1 fruit fly cellular context compared by ENCODE assay signal in the genomic region with DNA sequence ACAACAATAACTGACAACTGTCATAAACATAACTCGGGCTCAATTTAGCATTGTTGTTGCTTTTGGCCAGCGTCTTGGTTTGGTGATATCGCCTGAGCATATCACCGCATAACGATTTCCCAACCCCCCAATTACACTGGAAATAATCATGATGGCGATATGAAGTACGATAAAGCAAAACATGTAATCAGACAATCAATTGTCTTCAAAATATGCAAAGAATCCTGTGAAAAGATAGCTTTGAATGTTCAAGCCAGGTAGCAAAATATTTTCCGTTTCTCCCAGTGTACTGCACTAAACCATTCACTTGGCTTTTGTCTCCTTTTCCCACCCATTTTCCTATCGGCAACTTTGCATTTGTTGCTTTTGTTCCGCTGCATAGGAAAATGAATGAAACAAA.
A peak's percentile ranks its signal among the peaks of the same experiment; 100 is the strongest.
TF ChIP-seq lines count a peak whose summit lies in the region.

No protein-coding gene starts in this region.

TF ChIP-seq in whole organism, embryonic, 481 proteins besides CTCF, POLR2A, EP300 and RAD21 (continued from another document and continues in another):
- TF ChIP-seq sob (GFP tag; IDR thresholded peaks at IDR 0.05; lab: Robert Waterston, UW) = peak; percentile 67
- TF ChIP-seq CG18764 (GFP tag; optimal IDR thresholded peaks at IDR 0.05; lab: Kevin White, UChicago) = peak; percentile 72
- no peak for TF ChIP-seq Kr (GFP tag; optimal IDR thresholded peaks at IDR 0.05; lab: Kevin White, UChicago)
- TF ChIP-seq knrl (GFP tag; IDR thresholded peaks at IDR 0.05; lab: Robert Waterston, UW; ENCODE audit: partially characterized antibody) = no peak
- TF ChIP-seq CG34422 (GFP tag; IDR thresholded peaks at IDR 0.05; lab: Robert Waterston, UW) = peak; percentile 69; the same call in 2 of the 3 replicates
- TF ChIP-seq CG5245 (GFP tag; optimal IDR thresholded peaks at IDR 0.05; lab: Kevin White, UChicago) = peak; percentile 63
- peak; percentile 34 for TF ChIP-seq TFAM (GFP tag; optimal IDR thresholded peaks at IDR 0.05; lab: Kevin White, UChicago)
- TF ChIP-seq CG1233 (GFP tag; optimal IDR thresholded peaks at IDR 0.05; lab: Kevin White, UChicago) = peak; percentile 36
- TF ChIP-seq CG14667 (GFP tag; IDR thresholded peaks at IDR 0.05; lab: Robert Waterston, UW) = peak; percentile 46; the same call in 1 of the 2 replicates
- TF ChIP-seq CG15696 (tag; optimal IDR thresholded peaks at IDR 0.05; lab: Kevin White, UChicago) = peak; percentile 23
- peak in 1 of 2 experiments; percentile 44 for TF ChIP-seq bsh (GFP tag; optimal IDR thresholded peaks at IDR 0.05; lab: Kevin White, UChicago)
- peak; percentile 75 for TF ChIP-seq CG2678 (tag; optimal IDR thresholded peaks at IDR 0.05; lab: Kevin White, UChicago)
- TF ChIP-seq ase (GFP tag; IDR thresholded peaks at IDR 0.05; lab: Robert Waterston, UW) = 0 out of 3 replicates have a peak, but pooled peaks have one; percentile 36
- no peak for TF ChIP-seq CG11560 (tag; IDR thresholded peaks at IDR 0.05; lab: Robert Waterston, UW)
- peak; percentile 27 for TF ChIP-seq CG7987 (GFP tag; optimal IDR thresholded peaks at IDR 0.05; lab: Kevin White, UChicago)
- TF ChIP-seq chif (GFP tag; optimal IDR thresholded peaks at IDR 0.05; lab: Kevin White, UChicago) = peak; percentile 0 to 82
- no peak for TF ChIP-seq lov (optimal IDR thresholded peaks at IDR 0.05; lab: Kevin White, UChicago)
- peak; percentile 68; the same call in 1 of the 3 replicates for TF ChIP-seq lov (GFP tag; IDR thresholded peaks at IDR 0.05; lab: Robert Waterston, UW)
- peak; percentile 32 for TF ChIP-seq Ssrp (tag; optimal IDR thresholded peaks at IDR 0.05; lab: Kevin White, UChicago)
- no peak for TF ChIP-seq pita (GFP tag; optimal IDR thresholded peaks at IDR 0.05; lab: Kevin White, UChicago)
- peak; percentile 65 for TF ChIP-seq CG17186 (GFP tag; optimal IDR thresholded peaks at IDR 0.05; lab: Kevin White, UChicago)
- TF ChIP-seq Meics (GFP tag; optimal IDR thresholded peaks at IDR 0.05; lab: Kevin White, UChicago) = peak; percentile 29
- TF ChIP-seq CoRest (tag; optimal IDR thresholded peaks at IDR 0.05; lab: Kevin White, UChicago) = no peak
- TF ChIP-seq CG6175 (GFP tag; IDR thresholded peaks at IDR 0.05; lab: Robert Waterston, UW) = no peak
- TF ChIP-seq Dad (GFP tag; optimal IDR thresholded peaks at IDR 0.05; lab: Kevin White, UChicago) = peak; percentile 75
- peak; percentile 73 for TF ChIP-seq Sox102F (GFP tag; optimal IDR thresholded peaks at IDR 0.05; lab: Kevin White, UChicago)
- no peak for TF ChIP-seq Poxn (GFP tag; IDR thresholded peaks at IDR 0.05; lab: Robert Waterston, UW)
- peak; percentile 68 for TF ChIP-seq CG12104 (GFP tag; optimal IDR thresholded peaks at IDR 0.05; lab: Kevin White, UChicago)
- TF ChIP-seq gce (GFP tag; IDR thresholded peaks at IDR 0.05; lab: Robert Waterston, UW) = peak; percentile 66; the same call in 1 of the 3 replicates
- TF ChIP-seq CG17359 (tag; optimal IDR thresholded peaks at IDR 0.05; lab: Kevin White, UChicago) = peak; percentile 94
- no peak for TF ChIP-seq mirr (GFP tag; optimal IDR thresholded peaks at IDR 0.05; lab: Kevin White, UChicago)
- TF ChIP-seq Ptx1 (GFP tag; IDR thresholded peaks at IDR 0.05; lab: Robert Waterston, UW) = peak; percentile 73
- TF ChIP-seq MBD-R2 (GFP tag; IDR thresholded peaks at IDR 0.05; lab: Robert Waterston, UW) = 0 out of 2 replicates have a peak, but pooled peaks have one; percentile 21
- TF ChIP-seq en (GFP tag; optimal IDR thresholded peaks at IDR 0.05; lab: Kevin White, UChicago) = peak; percentile 23
- TF ChIP-seq grn (GFP tag; optimal IDR thresholded peaks at IDR 0.05; lab: Kevin White, UChicago) = no peak
- peak; percentile 16 for TF ChIP-seq Hmx (GFP tag; optimal IDR thresholded peaks at IDR 0.05; lab: Kevin White, UChicago)
- TF ChIP-seq CG5953 (GFP tag; IDR thresholded peaks at IDR 0.05; lab: Robert Waterston, UW) = 0 out of 2 replicates have a peak, but pooled peaks have one; percentile 36
- TF ChIP-seq h (optimal IDR thresholded peaks at IDR 0.05; lab: Kevin White, UChicago) = no peak
- TF ChIP-seq CG34224 (GFP tag; IDR thresholded peaks at IDR 0.05; lab: Robert Waterston, UW; ENCODE audit: partially characterized antibody) = no peak
- no peak for TF ChIP-seq CG9876 (GFP tag; optimal IDR thresholded peaks at IDR 0.05; lab: Kevin White, UChicago)
- TF ChIP-seq CG13296 (GFP tag; optimal IDR thresholded peaks at IDR 0.05; lab: Kevin White, UChicago) = peak; percentile 9
- TF ChIP-seq CG3281 (GFP tag; optimal IDR thresholded peaks at IDR 0.05; lab: Kevin White, UChicago) = peak; percentile 48
- TF ChIP-seq Ada2b (GFP tag; IDR thresholded peaks at IDR 0.05; lab: Robert Waterston, UW) = peak; percentile 83
- peak; percentile 31 for TF ChIP-seq CG1647 (GFP tag; optimal IDR thresholded peaks at IDR 0.05; lab: Kevin White, UChicago)
- peak; percentile 79 for TF ChIP-seq CG1024 (GFP tag; IDR thresholded peaks at IDR 0.05; lab: Robert Waterston, UW)
- peak; percentile 42 for TF ChIP-seq Jarid2 (GFP tag; optimal IDR thresholded peaks at IDR 0.05; lab: Kevin White, UChicago)
- TF ChIP-seq dpn (GFP tag; optimal IDR thresholded peaks at IDR 0.05; lab: Kevin White, UChicago) = peak in 1 of 2 experiments; percentile 15
- TF ChIP-seq CG18262 (tag; optimal IDR thresholded peaks at IDR 0.05; lab: Kevin White, UChicago) = peak; percentile 34
- TF ChIP-seq jigr1 (GFP tag; IDR thresholded peaks at IDR 0.05; lab: Robert Waterston, UW) = no peak
- TF ChIP-seq Blimp-1 (GFP tag; optimal IDR thresholded peaks at IDR 0.05; lab: Kevin White, UChicago) = peak; percentile 72
- TF ChIP-seq Asciz (GFP tag; optimal IDR thresholded peaks at IDR 0.05; lab: Kevin White, UChicago) = peak; percentile 85
- peak; percentile 79 for TF ChIP-seq Antp (GFP tag; optimal IDR thresholded peaks at IDR 0.05; lab: Kevin White, UChicago)
- no peak for TF ChIP-seq CG7357 (GFP tag; IDR thresholded peaks at IDR 0.05; lab: Robert Waterston, UW)
- TF ChIP-seq CG31441 (GFP tag; IDR thresholded peaks at IDR 0.05; lab: Robert Waterston, UW) = peak; percentile 30; the same call in 1 of the 2 replicates
- TF ChIP-seq Pdp1 (GFP tag; optimal IDR thresholded peaks at IDR 0.05; lab: Kevin White, UChicago) = peak in 1 of 2 experiments; percentile 65
- peak; percentile 72 for TF ChIP-seq jumu (GFP tag; optimal IDR thresholded peaks at IDR 0.05; lab: Kevin White, UChicago)
- peak; percentile 61 for TF ChIP-seq Fer1 (GFP tag; optimal IDR thresholded peaks at IDR 0.05; lab: Kevin White, UChicago)
- 0 out of 3 replicates have a peak, but pooled peaks have one; percentile 18 for TF ChIP-seq CG17361 (GFP tag; IDR thresholded peaks at IDR 0.05; lab: Robert Waterston, UW)
- TF ChIP-seq nerfin-1 (tag; optimal IDR thresholded peaks at IDR 0.05; lab: Kevin White, UChicago) = peak; percentile 73
- TF ChIP-seq br (optimal IDR thresholded peaks at IDR 0.05; lab: Kevin White, UChicago) = no peak
- TF ChIP-seq CG30403 (GFP tag; optimal IDR thresholded peaks at IDR 0.05; lab: Kevin White, UChicago) = peak; percentile 50
- peak; percentile 67 for TF ChIP-seq gem (tag; optimal IDR thresholded peaks at IDR 0.05; lab: Kevin White, UChicago)
- TF ChIP-seq HHEX (GFP tag; optimal IDR thresholded peaks at IDR 0.05; lab: Kevin White, UChicago) = peak; percentile 71
- peak; percentile 74; the same call in 2 of the 3 replicates for TF ChIP-seq ken (GFP tag; IDR thresholded peaks at IDR 0.05; lab: Robert Waterston, UW)
- peak; percentile 77 for TF ChIP-seq kah (GFP tag; optimal IDR thresholded peaks at IDR 0.05; lab: Kevin White, UChicago)
- peak; percentile 19 for TF ChIP-seq CG18476 (GFP tag; optimal IDR thresholded peaks at IDR 0.05; lab: Kevin White, UChicago)
- TF ChIP-seq unpg (GFP tag; optimal IDR thresholded peaks at IDR 0.05; lab: Kevin White, UChicago) = peak; percentile 58
- TF ChIP-seq CG1603 (tag; optimal IDR thresholded peaks at IDR 0.05; lab: Kevin White, UChicago) = peak; percentile 82
- TF ChIP-seq CG10274 (GFP tag; optimal IDR thresholded peaks at IDR 0.05; lab: Kevin White, UChicago) = peak; percentile 8
- TF ChIP-seq CG7786 (GFP tag; optimal IDR thresholded peaks at IDR 0.05; lab: Kevin White, UChicago) = no peak
- peak; percentile 27 for TF ChIP-seq org-1 (GFP tag; optimal IDR thresholded peaks at IDR 0.05; lab: Kevin White, UChicago)
- TF ChIP-seq CG10462 (GFP tag; optimal IDR thresholded peaks at IDR 0.05; lab: Kevin White, UChicago) = no peak
- no peak for TF ChIP-seq YL-1 (GFP tag; optimal IDR thresholded peaks at IDR 0.05; lab: Kevin White, UChicago)
- no peak for TF ChIP-seq CG8359 (GFP tag; optimal IDR thresholded peaks at IDR 0.05; lab: Kevin White, UChicago; ENCODE audit: borderline replicate concordance)
- peak; percentile 10 for TF ChIP-seq CG13624 (GFP tag; optimal IDR thresholded peaks at IDR 0.05; lab: Kevin White, UChicago)
- TF ChIP-seq p53 (GFP tag; optimal IDR thresholded peaks at IDR 0.05; lab: Kevin White, UChicago) = peak; percentile 20
- peak; percentile 51; the same call in 1 of the 2 replicates for TF ChIP-seq CG6689 (GFP tag; IDR thresholded peaks at IDR 0.05; lab: Robert Waterston, UW)
- peak; percentile 60; the same call in 1 of the 2 replicates for TF ChIP-seq sens-2 (GFP tag; IDR thresholded peaks at IDR 0.05; lab: Robert Waterston, UW)
- TF ChIP-seq B-H1 (GFP tag; IDR thresholded peaks at IDR 0.05; lab: Robert Waterston, UW) = peak; percentile 59; the same call in 2 of the 3 replicates
- peak; percentile 85 for TF ChIP-seq ind (GFP tag; optimal IDR thresholded peaks at IDR 0.05; lab: Kevin White, UChicago)
- peak; percentile 24 for TF ChIP-seq az2 (GFP tag; optimal IDR thresholded peaks at IDR 0.05; lab: Kevin White, UChicago)
- TF ChIP-seq CG30020 (tag; optimal IDR thresholded peaks at IDR 0.05; lab: Kevin White, UChicago) = no peak
- peak; percentile 51 for TF ChIP-seq pnt (GFP tag; optimal IDR thresholded peaks at IDR 0.05; lab: Kevin White, UChicago)
- peak; percentile 10 for TF ChIP-seq CG3407 (GFP tag; optimal IDR thresholded peaks at IDR 0.05; lab: Kevin White, UChicago)
- no peak for TF ChIP-seq Atf-2 (GFP tag; optimal IDR thresholded peaks at IDR 0.05; lab: Kevin White, UChicago)
- TF ChIP-seq B-H2 (GFP tag; optimal IDR thresholded peaks at IDR 0.05; lab: Kevin White, UChicago) = no peak
- TF ChIP-seq dm (GFP tag; optimal IDR thresholded peaks at IDR 0.05; lab: Kevin White, UChicago) = no peak
- TF ChIP-seq CG8924 (tag; optimal IDR thresholded peaks at IDR 0.05; lab: Kevin White, UChicago) = peak; percentile 26
- peak; percentile 66; the same call in 2 of the 3 replicates for TF ChIP-seq CG11456 (GFP tag; IDR thresholded peaks at IDR 0.05; lab: Robert Waterston, UW)
- peak; percentile 39 for TF ChIP-seq CG8388 (GFP tag; optimal IDR thresholded peaks at IDR 0.05; lab: Kevin White, UChicago)
- TF ChIP-seq HLH54F (GFP tag; optimal IDR thresholded peaks at IDR 0.05; lab: Kevin White, UChicago) = no peak
- TF ChIP-seq Rx (GFP tag; IDR thresholded peaks at IDR 0.05; lab: Robert Waterston, UW) = peak; percentile 62
- peak; percentile 8 for TF ChIP-seq oc (tag; optimal IDR thresholded peaks at IDR 0.05; lab: Kevin White, UChicago)
- peak; percentile 35 for TF ChIP-seq wek (GFP tag; optimal IDR thresholded peaks at IDR 0.05; lab: Kevin White, UChicago)
- peak; percentile 56 for TF ChIP-seq fd64A (GFP tag; optimal IDR thresholded peaks at IDR 0.05; lab: Kevin White, UChicago)
- TF ChIP-seq scrt (GFP tag; optimal IDR thresholded peaks at IDR 0.05; lab: Kevin White, UChicago) = peak; percentile 17
- peak; percentile 68 for TF ChIP-seq ranshi (GFP tag; IDR thresholded peaks at IDR 0.05; lab: Robert Waterston, UW)
- peak; percentile 63 for TF ChIP-seq Nf-YA (GFP tag; IDR thresholded peaks at IDR 0.05; lab: Robert Waterston, UW)
- TF ChIP-seq CG32532 (GFP tag; IDR thresholded peaks at IDR 0.05; lab: Robert Waterston, UW) = peak; percentile 33; the same call in 1 of the 2 replicates
- TF ChIP-seq ap (GFP tag; IDR thresholded peaks at IDR 0.05; lab: Robert Waterston, UW) = 0 out of 2 replicates have a peak, but pooled peaks have one; percentile 22
- no peak for TF ChIP-seq Atf3 (GFP tag; optimal IDR thresholded peaks at IDR 0.05; lab: Kevin White, UChicago)
- no peak for TF ChIP-seq CG10209 (GFP tag; optimal IDR thresholded peaks at IDR 0.05; lab: Kevin White, UChicago)
- TF ChIP-seq CG6813 (GFP tag; optimal IDR thresholded peaks at IDR 0.05; lab: Kevin White, UChicago) = peak; percentile 64
- peak; percentile 34; the same call in 2 of the 3 replicates for TF ChIP-seq row (GFP tag; IDR thresholded peaks at IDR 0.05; lab: Robert Waterston, UW)
- peak; percentile 40 for TF ChIP-seq Sry-δ (GFP tag; optimal IDR thresholded peaks at IDR 0.05; lab: Kevin White, UChicago)
- 0 out of 2 replicates have a peak, but pooled peaks have one; percentile 15 for TF ChIP-seq CG17328 (GFP tag; IDR thresholded peaks at IDR 0.05; lab: Robert Waterston, UW)
- peak; percentile 81 for TF ChIP-seq fd96Cb (tag; optimal IDR thresholded peaks at IDR 0.05; lab: Kevin White, UChicago)
- peak; percentile 83 for TF ChIP-seq CG12071 (GFP tag; optimal IDR thresholded peaks at IDR 0.05; lab: Kevin White, UChicago)
- no peak for TF ChIP-seq HLH4C (GFP tag; IDR thresholded peaks at IDR 0.05; lab: Robert Waterston, UW; ENCODE audit: partially characterized antibody)
- TF ChIP-seq CG10147 (GFP tag; optimal IDR thresholded peaks at IDR 0.05; lab: Kevin White, UChicago) = peak; percentile 64
- 0 out of 3 replicates have a peak, but pooled peaks have one; percentile 44 for TF ChIP-seq Optix (GFP tag; IDR thresholded peaks at IDR 0.05; lab: Robert Waterston, UW)
- TF ChIP-seq CG2129 (GFP tag; IDR thresholded peaks at IDR 0.05; lab: Robert Waterston, UW; ENCODE audit: partially characterized antibody) = no peak
- peak; percentile 22 for TF ChIP-seq nmo (GFP tag; optimal IDR thresholded peaks at IDR 0.05; lab: Kevin White, UChicago)
- peak; percentile 66 for TF ChIP-seq CG18599 (GFP tag; optimal IDR thresholded peaks at IDR 0.05; lab: Kevin White, UChicago)
- TF ChIP-seq bcd (GFP tag; optimal IDR thresholded peaks at IDR 0.05; lab: Kevin White, UChicago) = peak; percentile 70
- TF ChIP-seq zfh1 (GFP tag; IDR thresholded peaks at IDR 0.05; lab: Robert Waterston, UW) = peak; percentile 76
- no peak for TF ChIP-seq CG8290 (GFP tag; optimal IDR thresholded peaks at IDR 0.05; lab: Kevin White, UChicago)
- TF ChIP-seq CG8290 (tag; optimal IDR thresholded peaks at IDR 0.05; lab: Kevin White, UChicago) = peak in 1 of 2 experiments; percentile 58
- TF ChIP-seq Gsc (GFP tag; IDR thresholded peaks at IDR 0.05; lab: Robert Waterston, UW) = no peak
- TF ChIP-seq Sox100B (GFP tag; optimal IDR thresholded peaks at IDR 0.05; lab: Kevin White, UChicago) = peak; percentile 74
- no peak for TF ChIP-seq sc (optimal IDR thresholded peaks at IDR 0.05; lab: Kevin White, UChicago)
- no peak for TF ChIP-seq sc (GFP tag; optimal IDR thresholded peaks at IDR 0.05; lab: Kevin White, UChicago)
- TF ChIP-seq E2f1 (GFP tag; IDR thresholded peaks at IDR 0.05; lab: Robert Waterston, UW) = peak; percentile 16; the same call in 1 of the 2 replicates
